Fruit fly (Drosophila melanogaster) whole organism: ENCODE data around the gene CG7829.

ENCODE experiments used
- CG8478 ChIP-seq: fragments of >200 bp; optimal IDR thresholded peaks from 2 replicates; lab custom pipeline; 2018; ENCODE audit warnings: inconsistent platforms
- EcR ChIP-seq, 2 experiments: fragments of >200 bp; optimal IDR thresholded peaks; 2 replicates each; lab custom pipeline; 2017; ENCODE audit warnings: missing biosample characterization in 2 of 2, missing genetic modification characterization in 2 of 2, missing genetic modification reagents in 2 of 2
- pan ChIP-seq: fragments of >200 bp; optimal IDR thresholded peaks from 2 replicates; lab custom pipeline; 2017
- psq ChIP-seq: fragments of >200 bp; optimal IDR thresholded peaks from 2 replicates; lab custom pipeline; 2017
- usp ChIP-seq: fragments of >200 bp; optimal IDR thresholded peaks from 2 replicates; lab custom pipeline; 2017; ENCODE audit warnings: missing biosample characterization, missing genetic modification characterization, mixed read lengths

- no peak for TF ChIP-seq usp (GFP tag; lab: Kevin White, UChicago)
- no peak for TF ChIP-seq pan (lab: Kevin White, UChicago)
- TF ChIP-seq EcR (GFP tag; optimal IDR thresholded peaks at IDR 0.05; lab: Kevin White, UChicago), result no peak
- TF ChIP-seq psq (lab: Kevin White, UChicago), result no peak
- TF ChIP-seq CG8478 (lab: Kevin White, UChicago), result no peak
Measured at dm6 chr3R:29841293-29841791, 23.8 kb upstream of the CG7829 start, which contains the start of gene Cad99C.
